Fruit fly (Drosophila melanogaster) whole organism, embryonic: ENCODE results near the gene Rtca.

Experiments
- Abd-B ChIP-seq: fragments of 200-800 bp; sonication (Bioruptor generic); optimal IDR thresholded peaks from 2 replicates; lab custom pipeline; 2018; ENCODE audit warnings: missing biosample characterization, mild to moderate bottlenecking, missing genetic modification characterization, moderate library complexity
- Awh ChIP-seq: fragments of 200-800 bp; sonication (Bioruptor generic); IDR thresholded peaks from 2 replicates; pipeline ENCODE4, ENCODE4 v1.3.6; 2022; ENCODE audit warnings: missing biosample characterization, missing genetic modification characterization
- Bgb ChIP-seq: fragments of 200-800 bp; sonication (Bioruptor generic); IDR thresholded peaks from 2 replicates; pipeline ENCODE4 v1.3.6; 2022; ENCODE audit warnings: missing biosample characterization, missing genetic modification characterization; ENCODE audit not compliant: partially characterized antibody
- CG1024 ChIP-seq: fragments of 200-800 bp; sonication (Bioruptor generic); IDR thresholded peaks from 2 replicates; pipeline ENCODE4 v1.3.6; 2022; ENCODE audit warnings: missing biosample characterization, missing genetic modification characterization
- CG10654 ChIP-seq: fragments of 200-800 bp; sonication (Bioruptor generic); optimal IDR thresholded peaks from 2 replicates; lab custom pipeline; 2016; ENCODE audit warnings: missing biosample characterization, missing genetic modification characterization
- CG13894 ChIP-seq: fragments of 200-800 bp; sonication (Bioruptor generic); optimal IDR thresholded peaks from 3 replicates; lab custom pipeline; 2018; ENCODE audit warnings: missing biosample characterization, mild to moderate bottlenecking, missing genetic modification characterization, moderate library complexity
- CG14860 ChIP-seq: fragments of 200-800 bp; sonication (Bioruptor generic); IDR thresholded peaks from 3 replicates; pipeline ENCODE4 v1.3.6; 2022; ENCODE audit warnings: missing biosample characterization, missing genetic modification characterization; ENCODE audit not compliant: partially characterized antibody
- CG15479 ChIP-seq: fragments of 200-800 bp; sonication (Bioruptor generic); optimal IDR thresholded peaks from 3 replicates; lab custom pipeline; 2019; ENCODE audit warnings: missing biosample characterization, mild to moderate bottlenecking, missing genetic modification characterization, moderate library complexity
- CG15514 ChIP-seq: fragments of 200-800 bp; sonication (Bioruptor generic); optimal IDR thresholded peaks from 3 replicates; lab custom pipeline; 2017; ENCODE audit warnings: missing biosample characterization, missing genetic modification characterization, mild to moderate bottlenecking, moderate library complexity, missing genetic modification reagents
- CG1832 ChIP-seq: fragments of 200-800 bp; sonication (Bioruptor generic); optimal IDR thresholded peaks from 2 replicates; lab custom pipeline; 2017; ENCODE audit warnings: missing biosample characterization, mild to moderate bottlenecking, missing genetic modification characterization, inconsistent platforms
- CG18476 ChIP-seq: fragments of 200-800 bp; sonication (Bioruptor generic); optimal IDR thresholded peaks from 2 replicates; lab custom pipeline; 2016; ENCODE audit warnings: missing biosample characterization, mild to moderate bottlenecking, missing genetic modification characterization
- CG18764 ChIP-seq: fragments of 200-800 bp; sonication (Bioruptor generic); optimal IDR thresholded peaks from 3 replicates; lab custom pipeline; 2016; ENCODE audit warnings: missing biosample characterization, missing genetic modification characterization
- CG30403 ChIP-seq: fragments of 200-800 bp; sonication (Bioruptor generic); optimal IDR thresholded peaks from 3 replicates; lab custom pipeline; 2016; ENCODE audit warnings: missing biosample characterization, missing genetic modification characterization
- CG5953 ChIP-seq: fragments of 200-800 bp; sonication (Bioruptor generic); IDR thresholded peaks from 2 replicates; pipeline ENCODE4 v1.3.6; 2022; ENCODE audit warnings: missing biosample characterization, missing genetic modification characterization
- CG6791 ChIP-seq: fragments of 200-800 bp; sonication (Bioruptor generic); IDR thresholded peaks from 3 replicates; pipeline ENCODE4 v1.3.6; 2022; ENCODE audit warnings: missing biosample characterization, missing genetic modification characterization; ENCODE audit not compliant: partially characterized antibody
- CG7271 ChIP-seq: fragments of 200-800 bp; sonication (Bioruptor generic); optimal IDR thresholded peaks from 2 replicates; lab custom pipeline; 2018; ENCODE audit warnings: missing biosample characterization, mild to moderate bottlenecking, missing genetic modification characterization, moderate library complexity
- CG7786 ChIP-seq: fragments of 200-800 bp; sonication (Bioruptor generic); optimal IDR thresholded peaks from 2 replicates; lab custom pipeline; 2016; ENCODE audit warnings: missing biosample characterization, missing genetic modification characterization
- CG7839 ChIP-seq: fragments of 200-800 bp; sonication (Bioruptor generic); optimal IDR thresholded peaks from 3 replicates; lab custom pipeline; 2018; ENCODE audit warnings: missing biosample characterization, mild to moderate bottlenecking, missing genetic modification characterization, moderate library complexity
- CG9817 ChIP-seq: fragments of 200-800 bp; sonication (Bioruptor generic); optimal IDR thresholded peaks from 2 replicates; lab custom pipeline; 2018; ENCODE audit warnings: missing biosample characterization, mild to moderate bottlenecking, missing genetic modification characterization, moderate library complexity
- CoRest ChIP-seq: fragments of 200-800 bp; sonication (Bioruptor generic); optimal IDR thresholded peaks from 3 replicates; lab custom pipeline; 2018; ENCODE audit warnings: missing biosample characterization, mild to moderate bottlenecking, missing genetic modification characterization, moderate library complexity
- Deaf1 ChIP-seq: fragments of 200-800 bp; optimal IDR thresholded peaks from 3 replicates; lab custom pipeline; 2019; ENCODE audit warnings: missing biosample characterization, mild to moderate bottlenecking, missing genetic modification characterization, moderate library complexity
- Fer3 ChIP-seq: fragments of 200-800 bp; sonication (Bioruptor generic); optimal IDR thresholded peaks from 2 replicates; lab custom pipeline; 2018; ENCODE audit warnings: missing biosample characterization, mild to moderate bottlenecking, missing genetic modification characterization, moderate library complexity
- Hr51 ChIP-seq, 2 experiments: fragments of 200-800 bp; sonication (Bioruptor generic); optimal IDR thresholded peaks; 2 replicates in 1 of 2; 3 replicates in 1 of 2; lab custom pipeline; 2016 to 2018; ENCODE audit warnings: missing biosample characterization in 2 of 2, missing genetic modification characterization in 2 of 2, mild to moderate bottlenecking in 1 of 2, moderate library complexity in 1 of 2
- Rfx ChIP-seq: fragments of 200-800 bp; sonication (Bioruptor generic); IDR thresholded peaks from 2 replicates; pipeline ENCODE4 v1.3.6; 2022; ENCODE audit warnings: missing biosample characterization, missing genetic modification characterization
- Side ChIP-seq: fragments of 200-800 bp; sonication (Bioruptor generic); optimal IDR thresholded peaks from 2 replicates; lab custom pipeline; 2016; ENCODE audit warnings: missing biosample characterization, missing genetic modification characterization
- Xbp1 ChIP-seq: fragments of 200-800 bp; sonication (Bioruptor generic); optimal IDR thresholded peaks from 3 replicates; lab custom pipeline; 2016; ENCODE audit warnings: missing biosample characterization, mild to moderate bottlenecking, missing genetic modification characterization
- YL-1 ChIP-seq: fragments of 200-800 bp; sonication (Bioruptor generic); optimal IDR thresholded peaks from 3 replicates; lab custom pipeline; 2017; ENCODE audit warnings: missing biosample characterization, mild to moderate bottlenecking, missing genetic modification characterization
- aop ChIP-seq: fragments of 200-800 bp; sonication (Bioruptor generic); IDR thresholded peaks from 2 replicates; pipeline ENCODE4 v1.3.6; 2022; ENCODE audit warnings: missing biosample characterization, missing genetic modification characterization
- bigmax ChIP-seq: fragments of 200-800 bp; sonication (Bioruptor generic); optimal IDR thresholded peaks from 2 replicates; lab custom pipeline; 2018; ENCODE audit warnings: missing biosample characterization, mild to moderate bottlenecking, missing genetic modification characterization
- bowl ChIP-seq: fragments of 200-800 bp; sonication (Bioruptor generic); IDR thresholded peaks from 2 replicates; pipeline ENCODE4 v1.3.6; 2022; ENCODE audit warnings: missing biosample characterization, missing genetic modification characterization
- cato ChIP-seq: fragments of 200-800 bp; sonication (Bioruptor generic); optimal IDR thresholded peaks from 2 replicates; lab custom pipeline; 2016; ENCODE audit warnings: missing biosample characterization, missing genetic modification characterization, borderline replicate concordance
- chif ChIP-seq, 2 experiments: fragments of 200-800 bp; sonication (Bioruptor generic); optimal IDR thresholded peaks; 3 replicates each; lab custom pipeline; 2016; ENCODE audit warnings: missing biosample characterization in 2 of 2, missing genetic modification characterization in 2 of 2
- ci ChIP-seq: fragments of 200-800 bp; sonication (Bioruptor generic); IDR thresholded peaks from 3 replicates; pipeline ENCODE4 v1.3.6; 2022; ENCODE audit warnings: missing biosample characterization, missing genetic modification characterization
- ems ChIP-seq: fragments of 200-800 bp; sonication (Bioruptor generic); optimal IDR thresholded peaks from 3 replicates; lab custom pipeline; 2016; ENCODE audit warnings: missing biosample characterization, missing genetic modification characterization
- fd102C ChIP-seq: fragments of 200-800 bp; sonication (Bioruptor generic); optimal IDR thresholded peaks from 2 replicates; lab custom pipeline; 2018; ENCODE audit warnings: missing biosample characterization, mild to moderate bottlenecking, missing genetic modification characterization, moderate library complexity
- fd3F ChIP-seq: fragments of 200-800 bp; sonication (Bioruptor generic); optimal IDR thresholded peaks from 2 replicates; lab custom pipeline; 2018; ENCODE audit warnings: missing biosample characterization, mild to moderate bottlenecking, missing genetic modification characterization, moderate library complexity
- ftz-f1 ChIP-seq: fragments of 200-800 bp; sonication (Bioruptor generic); optimal IDR thresholded peaks from 2 replicates; lab custom pipeline; 2016; ENCODE audit warnings: missing biosample characterization, missing genetic modification characterization
- gfzf ChIP-seq: fragments of 200-800 bp; sonication (Bioruptor generic); optimal IDR thresholded peaks from 2 replicates; lab custom pipeline; 2016; ENCODE audit warnings: missing biosample characterization, mild to moderate bottlenecking, missing genetic modification characterization, moderate library complexity
- inv ChIP-seq: fragments of 200-800 bp; sonication (Bioruptor generic); IDR thresholded peaks from 2 replicates; pipeline ENCODE4 v1.3.6; 2022; ENCODE audit warnings: missing biosample characterization, missing genetic modification characterization; ENCODE audit not compliant: partially characterized antibody
- jigr1 ChIP-seq: fragments of 200-800 bp; sonication (Bioruptor generic); IDR thresholded peaks from 3 replicates; pipeline ENCODE4 v1.3.6; 2022; ENCODE audit warnings: missing biosample characterization, missing genetic modification characterization
- knrl ChIP-seq: fragments of 200-800 bp; sonication (Bioruptor generic); IDR thresholded peaks from 3 replicates; pipeline ENCODE4 v1.3.6; 2022; ENCODE audit warnings: missing biosample characterization, missing genetic modification characterization; ENCODE audit not compliant: partially characterized antibody
- mam ChIP-seq: fragments of 200-800 bp; sonication (Bioruptor generic); optimal IDR thresholded peaks from 3 replicates; lab custom pipeline; 2016; ENCODE audit warnings: missing biosample characterization, missing genetic modification characterization
- odd ChIP-seq: fragments of 200-800 bp; sonication (Bioruptor generic); optimal IDR thresholded peaks from 2 replicates; lab custom pipeline; 2017; ENCODE audit warnings: missing biosample characterization, mild to moderate bottlenecking, missing genetic modification characterization
- otp ChIP-seq: fragments of 200-800 bp; sonication (Bioruptor generic); IDR thresholded peaks from 3 replicates; pipeline ENCODE4, ENCODE4 v1.3.6; 2022; ENCODE audit warnings: missing biosample characterization, missing genetic modification characterization
- pita ChIP-seq: fragments of 200-800 bp; sonication (Bioruptor generic); optimal IDR thresholded peaks from 2 replicates; lab custom pipeline; 2017; ENCODE audit warnings: missing biosample characterization, mild to moderate bottlenecking, missing genetic modification characterization
- ro ChIP-seq: fragments of 200-800 bp; sonication (Bioruptor generic); IDR thresholded peaks from 2 replicates; pipeline ENCODE4 v1.3.6; 2022; ENCODE audit warnings: missing biosample characterization, missing genetic modification characterization
- sd ChIP-seq: fragments of 200-800 bp; sonication (Bioruptor generic); optimal IDR thresholded peaks from 3 replicates; lab custom pipeline; 2018; ENCODE audit warnings: missing biosample characterization, mild to moderate bottlenecking, missing genetic modification characterization, moderate library complexity
- sisA ChIP-seq: fragments of 200-800 bp; sonication (Bioruptor generic); IDR thresholded peaks from 2 replicates; pipeline ENCODE4 v1.3.6; 2022; ENCODE audit warnings: missing biosample characterization, missing genetic modification characterization
- sna ChIP-seq: fragments of 200-800 bp; sonication (Bioruptor generic); IDR thresholded peaks from 2 replicates; pipeline ENCODE4 v1.3.6; 2022; ENCODE audit warnings: missing biosample characterization, missing genetic modification characterization; ENCODE audit not compliant: partially characterized antibody
- sob ChIP-seq: fragments of 200-800 bp; sonication (Bioruptor generic); IDR thresholded peaks from 2 replicates; pipeline ENCODE4 v1.3.6; 2022; ENCODE audit warnings: missing biosample characterization, missing genetic modification characterization
- toy ChIP-seq: fragments of 200-800 bp; sonication (Bioruptor generic); IDR thresholded peaks from 2 replicates; pipeline ENCODE4 v1.3.6; 2022; ENCODE audit warnings: missing biosample characterization, missing genetic modification characterization

Rtca gene

dm6 chrX:2036383-2036782 lies 35.8 kb upstream of the Rtca start (continued):
- TF ChIP-seq ro (GFP tag; lab: Robert Waterston, UW) = no peak
- no peak for TF ChIP-seq ems (GFP tag; lab: Kevin White, UChicago)
- TF ChIP-seq CG15514 = peak; percentile 7
- TF ChIP-seq bowl (GFP tag; lab: Robert Waterston, UW) = 0 out of 2 replicates have a peak, but pooled peaks have one; percentile 24
- TF ChIP-seq inv (GFP tag; lab: Robert Waterston, UW) = no peak
- no peak for TF ChIP-seq Side
- no peak for TF ChIP-seq gfzf
- peak; percentile 19 for TF ChIP-seq Rfx
- TF ChIP-seq CoRest (tag; lab: Kevin White, UChicago) = no peak
- TF ChIP-seq mam (GFP tag; lab: Kevin White, UChicago) = no peak
- no peak for TF ChIP-seq CG9817 (tag; lab: Kevin White, UChicago)
- TF ChIP-seq jigr1 (GFP tag; lab: Robert Waterston, UW) = no peak
- no peak for TF ChIP-seq chif (GFP tag; optimal IDR thresholded peaks at IDR 0.05; lab: Kevin White, UChicago)
- no peak for TF ChIP-seq sisA (GFP tag; lab: Robert Waterston, UW)
- TF ChIP-seq CG10654 (GFP tag; lab: Kevin White, UChicago) = no peak
- no peak for TF ChIP-seq CG7786 (GFP tag; lab: Kevin White, UChicago)
- TF ChIP-seq sna (GFP tag; lab: Robert Waterston, UW) = no peak
- no peak for TF ChIP-seq pita (GFP tag; lab: Kevin White, UChicago)
- no peak for TF ChIP-seq CG1832 (GFP tag; lab: Kevin White, UChicago)
- TF ChIP-seq CG7271 = no peak
- TF ChIP-seq YL-1 = no peak
- no peak for TF ChIP-seq bigmax
- TF ChIP-seq CG13894 (tag; lab: Kevin White, UChicago) = no peak
- TF ChIP-seq Fer3 = no peak
- TF ChIP-seq knrl (GFP tag; lab: Robert Waterston, UW) = 0 out of 3 replicates have a peak, but pooled peaks have one; percentile 25
- TF ChIP-seq CG7839 (tag; lab: Kevin White, UChicago) = no peak
- no peak for TF ChIP-seq Abd-B
- no peak for TF ChIP-seq CG14860 (GFP tag; lab: Robert Waterston, UW)
- TF ChIP-seq Hr51 (GFP tag; optimal IDR thresholded peaks at IDR 0.05; lab: Kevin White, UChicago) = no peak
- peak; percentile 11 for TF ChIP-seq odd (GFP tag; lab: Kevin White, UChicago)
- TF ChIP-seq CG30403 (GFP tag; lab: Kevin White, UChicago) = no peak
- TF ChIP-seq aop (GFP tag; lab: Robert Waterston, UW) = no peak
- TF ChIP-seq ftz-f1 (GFP tag; lab: Kevin White, UChicago) = no peak
- TF ChIP-seq CG18476 (GFP tag; lab: Kevin White, UChicago) = no peak
- peak; percentile 57; the same call in 2 of the 3 replicates for TF ChIP-seq ci (GFP tag; lab: Robert Waterston, UW)
- no peak for TF ChIP-seq CG15479
- no peak for TF ChIP-seq CG5953 (GFP tag; lab: Robert Waterston, UW)
- TF ChIP-seq Bgb = no peak
- TF ChIP-seq fd102C (GFP tag; lab: Kevin White, UChicago) = no peak
- no peak for TF ChIP-seq Awh (GFP tag; lab: Robert Waterston, UW)
- TF ChIP-seq Xbp1 (GFP tag; lab: Kevin White, UChicago) = no peak
- peak; percentile 98 for TF ChIP-seq Deaf1 (tag; lab: Kevin White, UChicago)
- no peak for TF ChIP-seq CG1024 (GFP tag; lab: Robert Waterston, UW)
- TF ChIP-seq CG6791 (GFP tag; lab: Robert Waterston, UW) = no peak
- TF ChIP-seq toy (GFP tag; lab: Robert Waterston, UW) = no peak
- no peak for TF ChIP-seq CG18764 (GFP tag; lab: Kevin White, UChicago)
- TF ChIP-seq sd = peak; percentile 37
- TF ChIP-seq sob (GFP tag; lab: Robert Waterston, UW) = no peak
- no peak for TF ChIP-seq fd3F
- TF ChIP-seq otp = no peak
- no peak for TF ChIP-seq cato (GFP tag; lab: Kevin White, UChicago)
